Fruit fly (Drosophila melanogaster) whole organism, embryonic: ENCODE measurements around the gene CG5810.

Experiments used
- Blimp-1 ChIP-seq: fragments of 200-800 bp; sonication (Bioruptor generic); optimal IDR thresholded peaks from 3 replicates; lab custom pipeline; 2018; ENCODE audit warnings: missing biosample characterization, missing genetic modification characterization, mild to moderate bottlenecking, moderate library complexity, missing genetic modification reagents
- CG10147 ChIP-seq: fragments of 200-800 bp; sonication (Bioruptor generic); optimal IDR thresholded peaks from 2 replicates; lab custom pipeline; 2019; ENCODE audit warnings: missing biosample characterization, mild to moderate bottlenecking, missing genetic modification characterization, moderate library complexity
- CG10274 ChIP-seq: fragments of 200-800 bp; sonication (Bioruptor generic); optimal IDR thresholded peaks from 3 replicates; lab custom pipeline; 2017; ENCODE audit warnings: missing biosample characterization, mild to moderate bottlenecking, missing genetic modification characterization
- CG10959 ChIP-seq: fragments of 200-800 bp; sonication (Bioruptor generic); IDR thresholded peaks from 2 replicates; pipeline ENCODE4 v1.3.6; 2022; ENCODE audit warnings: missing biosample characterization, missing genetic modification characterization
- CG11093 ChIP-seq: fragments of 200-800 bp; sonication (Bioruptor generic); IDR thresholded peaks from 3 replicates; pipeline ENCODE4 v1.3.6; 2022; ENCODE audit warnings: missing biosample characterization, missing genetic modification characterization
- CG11560 ChIP-seq: fragments of 200-800 bp; sonication (Bioruptor generic); IDR thresholded peaks from 3 replicates; pipeline ENCODE4 v1.3.6; 2022; ENCODE audit warnings: missing biosample characterization, missing genetic modification characterization
- CG11696 ChIP-seq: fragments of 200-800 bp; sonication (Bioruptor generic); IDR thresholded peaks from 2 replicates; pipeline ENCODE4 v1.3.6; 2022; ENCODE audit warnings: missing biosample characterization, missing genetic modification characterization
- CG12391 ChIP-seq: fragments of 200-800 bp; sonication (Bioruptor generic); optimal IDR thresholded peaks from 3 replicates; lab custom pipeline; 2018; ENCODE audit warnings: missing biosample characterization, mild to moderate bottlenecking, missing genetic modification characterization, moderate library complexity
- CG13624 ChIP-seq: fragments of 200-800 bp; sonication (Bioruptor generic); optimal IDR thresholded peaks from 2 replicates; lab custom pipeline; 2016; ENCODE audit warnings: missing biosample characterization, missing genetic modification characterization
- CG14014 ChIP-seq: fragments of 200-800 bp; sonication (Bioruptor generic); IDR thresholded peaks from 2 replicates; pipeline ENCODE4 v1.3.6; 2022; ENCODE audit warnings: missing biosample characterization, missing genetic modification characterization
- CG14965 ChIP-seq: fragments of 200-800 bp; sonication (Bioruptor generic); optimal IDR thresholded peaks from 2 replicates; lab custom pipeline; 2016; ENCODE audit warnings: missing biosample characterization, missing genetic modification characterization, borderline replicate concordance
- CG15011 ChIP-seq: fragments of 200-800 bp; sonication (Bioruptor generic); optimal IDR thresholded peaks from 3 replicates; lab custom pipeline; 2018; ENCODE audit warnings: missing biosample characterization, mild to moderate bottlenecking, missing genetic modification characterization
- CG15514 ChIP-seq: fragments of 200-800 bp; sonication (Bioruptor generic); optimal IDR thresholded peaks from 3 replicates; lab custom pipeline; 2017; ENCODE audit warnings: missing biosample characterization, missing genetic modification characterization, mild to moderate bottlenecking, moderate library complexity, missing genetic modification reagents
- CG17612 ChIP-seq: fragments of 200-800 bp; sonication (Bioruptor generic); IDR thresholded peaks from 2 replicates; pipeline ENCODE4 v1.3.6; 2022; ENCODE audit warnings: missing biosample characterization, missing genetic modification characterization
- CG17802 ChIP-seq: fragments of 200-800 bp; sonication (Bioruptor generic); optimal IDR thresholded peaks from 2 replicates; lab custom pipeline; 2018; ENCODE audit warnings: missing biosample characterization, mild to moderate bottlenecking, missing genetic modification characterization, moderate library complexity
- CG17912 ChIP-seq: fragments of 200-800 bp; sonication (Bioruptor generic); optimal IDR thresholded peaks from 2 replicates; lab custom pipeline; 2018; ENCODE audit warnings: missing biosample characterization, mild to moderate bottlenecking, missing genetic modification characterization
- CG1832 ChIP-seq: fragments of 200-800 bp; sonication (Bioruptor generic); optimal IDR thresholded peaks from 2 replicates; lab custom pipeline; 2017; ENCODE audit warnings: missing biosample characterization, mild to moderate bottlenecking, missing genetic modification characterization, inconsistent platforms
- CG42726 ChIP-seq: fragments of 200-800 bp; sonication (Bioruptor generic); IDR thresholded peaks from 2 replicates; pipeline ENCODE4 v1.3.6; 2022; ENCODE audit warnings: missing biosample characterization, missing genetic modification characterization; ENCODE audit not compliant: partially characterized antibody
- CG6689 ChIP-seq: fragments of 200-800 bp; sonication (Bioruptor generic); IDR thresholded peaks from 2 replicates; pipeline ENCODE4 v1.3.6; 2022; ENCODE audit warnings: missing biosample characterization, missing genetic modification characterization
- CG9215 ChIP-seq: fragments of 200-800 bp; sonication (Bioruptor generic); IDR thresholded peaks from 2 replicates; pipeline ENCODE4 v1.3.6; 2022; ENCODE audit warnings: missing biosample characterization, missing genetic modification characterization
- CG9817 ChIP-seq: fragments of 200-800 bp; sonication (Bioruptor generic); optimal IDR thresholded peaks from 2 replicates; lab custom pipeline; 2018; ENCODE audit warnings: missing biosample characterization, mild to moderate bottlenecking, missing genetic modification characterization, moderate library complexity
- CkIIα-i1 ChIP-seq: fragments of 200-800 bp; sonication (Bioruptor generic); IDR thresholded peaks from 2 replicates; pipeline ENCODE4 v1.3.6; 2022; ENCODE audit warnings: missing biosample characterization, missing genetic modification characterization
- Dek ChIP-seq: fragments of 200-800 bp; sonication (Bioruptor generic); optimal IDR thresholded peaks from 3 replicates; lab custom pipeline; 2019; ENCODE audit warnings: missing biosample characterization, mild to moderate bottlenecking, missing genetic modification characterization, moderate library complexity
- Dp ChIP-seq: fragments of 200-800 bp; sonication (Bioruptor generic); optimal IDR thresholded peaks from 2 replicates; lab custom pipeline; 2018; ENCODE audit warnings: missing biosample characterization, mild to moderate bottlenecking, missing genetic modification characterization, moderate library complexity
- Drgx ChIP-seq: fragments of 200-800 bp; sonication (Bioruptor generic); IDR thresholded peaks from 2 replicates; pipeline ENCODE4 v1.3.6; 2022; ENCODE audit warnings: missing biosample characterization, missing genetic modification characterization
- Fer2 ChIP-seq: fragments of 200-800 bp; sonication (Bioruptor generic); optimal IDR thresholded peaks from 2 replicates; lab custom pipeline; 2018; ENCODE audit warnings: missing biosample characterization, mild to moderate bottlenecking, missing genetic modification characterization, moderate library complexity
- HLH4C ChIP-seq: fragments of 200-800 bp; sonication (Bioruptor generic); IDR thresholded peaks from 3 replicates; pipeline ENCODE4 v1.3.6; 2022; ENCODE audit warnings: missing biosample characterization, missing genetic modification characterization; ENCODE audit not compliant: partially characterized antibody
- Hmx ChIP-seq: fragments of 200-800 bp; sonication (Bioruptor generic); optimal IDR thresholded peaks from 2 replicates; lab custom pipeline; 2016; ENCODE audit warnings: missing biosample characterization, missing genetic modification characterization
- MTF-1 ChIP-seq: fragments of 200-800 bp; sonication (Bioruptor generic); optimal IDR thresholded peaks from 2 replicates; lab custom pipeline; 2018; ENCODE audit warnings: missing biosample characterization, mild to moderate bottlenecking, missing genetic modification characterization, borderline replicate concordance
- Mad ChIP-seq: fragments of 200-800 bp; sonication (Bioruptor generic); optimal IDR thresholded peaks from 2 replicates; lab custom pipeline; 2016; ENCODE audit warnings: missing biosample characterization, missing genetic modification characterization
- NC2α ChIP-seq: fragments of 200-800 bp; sonication (Bioruptor generic); optimal IDR thresholded peaks from 2 replicates; lab custom pipeline; 2016; ENCODE audit warnings: missing biosample characterization, missing genetic modification characterization
- NC2β ChIP-seq: fragments of 200-800 bp; sonication (Bioruptor generic); optimal IDR thresholded peaks from 2 replicates; lab custom pipeline; 2016; ENCODE audit warnings: missing biosample characterization, missing genetic modification characterization
- Nf-YA ChIP-seq: fragments of 200-800 bp; sonication (Bioruptor generic); IDR thresholded peaks from 2 replicates; pipeline ENCODE4 v1.3.6; 2022; ENCODE audit warnings: missing biosample characterization, missing genetic modification characterization
- Ssrp ChIP-seq: fragments of 200-800 bp; sonication (Bioruptor generic); optimal IDR thresholded peaks from 2 replicates; lab custom pipeline; 2018; ENCODE audit warnings: missing biosample characterization, mild to moderate bottlenecking, missing genetic modification characterization, moderate library complexity
- Xbp1 ChIP-seq: fragments of 200-800 bp; sonication (Bioruptor generic); optimal IDR thresholded peaks from 3 replicates; lab custom pipeline; 2016; ENCODE audit warnings: missing biosample characterization, mild to moderate bottlenecking, missing genetic modification characterization
- bcd ChIP-seq: fragments of 200-800 bp; sonication (Bioruptor generic); optimal IDR thresholded peaks from 2 replicates; lab custom pipeline; 2017; ENCODE audit warnings: missing biosample characterization, mild to moderate bottlenecking, missing genetic modification characterization
- chinmo ChIP-seq: fragments of 200-800 bp; sonication (Bioruptor generic); IDR thresholded peaks from 4 replicates; pipeline ENCODE4 v1.3.6; 2022; ENCODE audit warnings: missing biosample characterization, missing genetic modification characterization; ENCODE audit not compliant: partially characterized antibody
- ems ChIP-seq: fragments of 200-800 bp; sonication (Bioruptor generic); optimal IDR thresholded peaks from 3 replicates; lab custom pipeline; 2016; ENCODE audit warnings: missing biosample characterization, missing genetic modification characterization
- gsb ChIP-seq: fragments of 200-800 bp; sonication (Bioruptor generic); IDR thresholded peaks from 2 replicates; pipeline ENCODE4 v1.3.6; 2022; ENCODE audit warnings: missing biosample characterization, missing genetic modification characterization
- klu ChIP-seq: fragments of 200-800 bp; sonication (Bioruptor generic); IDR thresholded peaks from 2 replicates; pipeline ENCODE4 v1.3.6; 2022; ENCODE audit warnings: missing biosample characterization, missing genetic modification characterization
- lilli ChIP-seq: fragments of 200-800 bp; sonication (Bioruptor generic); optimal IDR thresholded peaks from 3 replicates; lab custom pipeline; 2016; ENCODE audit warnings: missing biosample characterization, missing genetic modification characterization
- mam ChIP-seq: fragments of 200-800 bp; sonication (Bioruptor generic); optimal IDR thresholded peaks from 3 replicates; lab custom pipeline; 2016; ENCODE audit warnings: missing biosample characterization, missing genetic modification characterization
- nerfin-1 ChIP-seq: fragments of 200-800 bp; sonication (Bioruptor generic); optimal IDR thresholded peaks from 3 replicates; lab custom pipeline; 2019; ENCODE audit warnings: missing biosample characterization, mild to moderate bottlenecking, missing genetic modification characterization, moderate library complexity
- p53 ChIP-seq: fragments of 200-800 bp; sonication (Bioruptor generic); optimal IDR thresholded peaks from 2 replicates; lab custom pipeline; 2016; ENCODE audit warnings: missing biosample characterization, missing genetic modification characterization
- peb ChIP-seq: fragments of 200-800 bp; sonication (Bioruptor generic); IDR thresholded peaks from 2 replicates; pipeline ENCODE4 v1.3.6; 2022; ENCODE audit warnings: missing biosample characterization, missing genetic modification characterization
- pum ChIP-seq: fragments of 200-800 bp; sonication (Bioruptor generic); optimal IDR thresholded peaks from 2 replicates; lab custom pipeline; 2016; ENCODE audit warnings: missing biosample characterization, missing genetic modification characterization
- pzg ChIP-seq: fragments of 200-800 bp; sonication (Bioruptor generic); optimal IDR thresholded peaks from 3 replicates; lab custom pipeline; 2018; ENCODE audit warnings: missing biosample characterization, mild to moderate bottlenecking, missing genetic modification characterization, moderate library complexity
- sisA ChIP-seq: fragments of 200-800 bp; sonication (Bioruptor generic); IDR thresholded peaks from 2 replicates; pipeline ENCODE4 v1.3.6; 2022; ENCODE audit warnings: missing biosample characterization, missing genetic modification characterization
- yki ChIP-seq: fragments of >200 bp; optimal IDR thresholded peaks from 3 replicates; lab custom pipeline; 2018
- z ChIP-seq: fragments of 200-800 bp; sonication (Bioruptor generic); IDR thresholded peaks from 3 replicates; pipeline ENCODE4 v1.3.6; 2022; ENCODE audit warnings: missing biosample characterization, missing genetic modification characterization

The CG5810 gene

DNA sequence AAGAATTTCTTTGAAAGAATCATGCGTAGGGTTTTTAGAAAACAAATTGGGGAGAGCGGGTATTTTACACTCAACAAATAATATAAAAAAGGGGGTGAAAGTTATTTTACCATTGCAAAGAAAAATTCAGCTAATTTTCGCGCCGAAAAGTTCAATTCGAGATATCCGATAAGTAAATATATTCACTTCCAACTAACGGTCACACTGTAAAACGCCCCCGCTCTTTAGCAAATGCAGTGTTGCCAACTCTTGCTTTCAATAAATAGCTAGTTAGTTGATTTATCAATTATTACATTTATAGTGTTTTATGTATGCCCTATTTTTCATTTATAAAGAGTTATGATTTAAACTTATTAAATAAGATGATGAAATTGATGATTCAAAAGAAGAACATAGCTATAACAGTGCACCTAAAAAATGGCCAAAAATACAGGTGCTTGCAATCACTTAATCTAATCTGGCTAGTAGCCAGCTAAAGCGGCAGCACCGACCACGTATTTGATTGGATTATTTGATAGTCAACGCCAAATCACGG is 25.3 kb upstream of the CG5810 start, which contains the start of gene meigo (continued):
- TF ChIP-seq CG6689 (GFP tag; lab: Robert Waterston, UW) (peak; percentile 60; the same call in 1 of the 2 replicates), Hmx (GFP tag; lab: Kevin White, UChicago) (no peak), CG17802 (tag; lab: Kevin White, UChicago) (no peak), p53 (GFP tag; lab: Kevin White, UChicago) (no peak), Dp (GFP tag; lab: Kevin White, UChicago) (peak; percentile 95), Ssrp (peak; percentile 55), CkIIα-i1 (GFP tag; lab: Robert Waterston, UW) (no peak), pum (peak; percentile 34), sisA (GFP tag; lab: Robert Waterston, UW) (peak; percentile 32; the same call in 1 of the 2 replicates), CG12391 (tag; lab: Kevin White, UChicago) (peak; percentile 86), CG42726 (GFP tag; lab: Robert Waterston, UW) (no peak), MTF-1 (GFP tag; lab: Kevin White, UChicago) (no peak), CG17912 (GFP tag; lab: Kevin White, UChicago) (no peak), nerfin-1 (tag; lab: Kevin White, UChicago) (peak; percentile 74), NC2β (peak; percentile 36), CG15514 (GFP tag; lab: Kevin White, UChicago) (peak; percentile 82), gsb (GFP tag; lab: Robert Waterston, UW) (no peak), CG13624 (GFP tag; lab: Kevin White, UChicago) (peak; percentile 60), Nf-YA (no peak), CG11560 (tag; lab: Robert Waterston, UW) (peak; percentile 83; the same call in 2 of the 3 replicates), CG9215 (GFP tag; lab: Robert Waterston, UW) (peak; percentile 72), lilli (GFP tag; lab: Kevin White, UChicago) (peak; percentile 84), peb (GFP tag; lab: Robert Waterston, UW) (peak; percentile 43; the same call in 1 of the 2 replicates), HLH4C (no peak), Fer2 (peak; percentile 62), CG15011 (GFP tag; lab: Kevin White, UChicago) (no peak), Drgx (no peak; the same call in 1 of the 2 replicates), Dek (tag; lab: Kevin White, UChicago) (peak; percentile 74), CG9817 (tag; lab: Kevin White, UChicago) (peak; percentile 79), Blimp-1 (GFP tag; lab: Kevin White, UChicago) (peak; percentile 64), chinmo (0 out of 4 replicates have a peak, but pooled peaks have one; percentile 21), Mad (GFP tag; lab: Kevin White, UChicago) (peak; percentile 69), klu (peak; percentile 99), CG11093 (GFP tag; lab: Robert Waterston, UW) (peak; percentile 28; the same call in 1 of the 3 replicates), CG10147 (GFP tag; lab: Kevin White, UChicago) (peak; percentile 78), mam (GFP tag; lab: Kevin White, UChicago) (peak; percentile 67), pzg (peak; percentile 83), CG10274 (peak; percentile 9), CG11696 (GFP tag; lab: Robert Waterston, UW) (no peak), NC2α (GFP tag; lab: Kevin White, UChicago) (no peak), CG1832 (GFP tag; lab: Kevin White, UChicago) (no peak), CG10959 (GFP tag; lab: Robert Waterston, UW) (no peak), ems (GFP tag; lab: Kevin White, UChicago) (peak; percentile 43), CG14965 (no peak), yki (lab: Kevin White, UChicago) (no peak), bcd (GFP tag; lab: Kevin White, UChicago) (peak; percentile 70), CG14014 (GFP tag; lab: Robert Waterston, UW) (peak; percentile 59), z (GFP tag; lab: Robert Waterston, UW) (no peak), Xbp1 (GFP tag; lab: Kevin White, UChicago) (peak; percentile 95), CG17612 (no peak)
